Fruit fly (Drosophila melanogaster) whole organism, prepupa: ENCODE results near the gene Spec2.

Experiments
- Blimp-1 ChIP-seq: fragments of 200-800 bp; sonication (Bioruptor generic); optimal IDR thresholded peaks from 3 replicates; lab custom pipeline; 2017; ENCODE audit warnings: missing biosample characterization, missing genetic modification characterization, mild to moderate bottlenecking, moderate library complexity, missing genetic modification reagents
- CG10669 ChIP-seq: fragments of 200-800 bp; sonication (Bioruptor generic); optimal IDR thresholded peaks from 3 replicates; lab custom pipeline; 2018; ENCODE audit warnings: missing biosample characterization, mild to moderate bottlenecking, missing genetic modification characterization, moderate library complexity
- CG11294 ChIP-seq: fragments of 200-800 bp; sonication (Bioruptor generic); IDR thresholded peaks from 2 replicates; pipeline ENCODE4 v1.3.6; 2022; ENCODE audit warnings: missing biosample characterization, missing genetic modification characterization
- CG11762 ChIP-seq: fragments of 200-800 bp; sonication (Bioruptor generic); optimal IDR thresholded peaks from 3 replicates; lab custom pipeline; 2016; ENCODE audit warnings: missing biosample characterization, missing genetic modification characterization; ENCODE audit not compliant: insufficient read depth
- CG11902 ChIP-seq: fragments of 200-800 bp; sonication (Bioruptor generic); optimal IDR thresholded peaks from 3 replicates; lab custom pipeline; 2016; ENCODE audit warnings: missing biosample characterization, missing genetic modification characterization
- CG1621 ChIP-seq: fragments of 200-800 bp; sonication (Bioruptor generic); optimal IDR thresholded peaks from 3 replicates; lab custom pipeline; 2018; ENCODE audit warnings: missing biosample characterization, mild to moderate bottlenecking, missing genetic modification characterization
- CG16779 ChIP-seq: fragments of 200-800 bp; sonication (Bioruptor generic); optimal IDR thresholded peaks from 3 replicates; lab custom pipeline; 2017; ENCODE audit warnings: missing biosample characterization, mild to moderate bottlenecking, missing genetic modification characterization
- CG3032 ChIP-seq: fragments of 200-800 bp; optimal IDR thresholded peaks from 2 replicates; lab custom pipeline; 2019; ENCODE audit warnings: missing biosample characterization, mild to moderate bottlenecking, missing genetic modification characterization, moderate library complexity
- CG31627 ChIP-seq: fragments of 200-800 bp; sonication (Bioruptor generic); optimal IDR thresholded peaks from 3 replicates; lab custom pipeline; 2016; ENCODE audit warnings: missing biosample characterization, missing genetic modification characterization
- CG34406 ChIP-seq: fragments of 200-800 bp; sonication (Bioruptor generic); optimal IDR thresholded peaks from 3 replicates; lab custom pipeline; 2016; ENCODE audit warnings: missing biosample characterization, missing genetic modification characterization
- CG3919 ChIP-seq: fragments of 200-800 bp; sonication (Bioruptor generic); optimal IDR thresholded peaks from 3 replicates; lab custom pipeline; 2016; ENCODE audit warnings: missing biosample characterization, missing genetic modification characterization
- CG4318 ChIP-seq: fragments of 200-800 bp; sonication (Bioruptor generic); optimal IDR thresholded peaks from 3 replicates; lab custom pipeline; 2017; ENCODE audit warnings: missing biosample characterization, mild to moderate bottlenecking, missing genetic modification characterization
- CG6163 ChIP-seq: fragments of 200-800 bp; sonication (Bioruptor generic); IDR thresholded peaks from 3 replicates; pipeline ENCODE4 v1.3.6; 2022; ENCODE audit warnings: missing biosample characterization, missing genetic modification characterization
- CG6276 ChIP-seq: fragments of 200-800 bp; sonication (Bioruptor generic); optimal IDR thresholded peaks from 2 replicates; lab custom pipeline; 2017; ENCODE audit warnings: missing biosample characterization, mild to moderate bottlenecking, missing genetic modification characterization
- CG6792 ChIP-seq: fragments of 200-800 bp; sonication (Bioruptor generic); optimal IDR thresholded peaks from 3 replicates; lab custom pipeline; 2016; ENCODE audit warnings: missing biosample characterization, missing genetic modification characterization
- CG6808 ChIP-seq: fragments of 200-800 bp; sonication (Bioruptor generic); optimal IDR thresholded peaks from 3 replicates; lab custom pipeline; 2017; ENCODE audit warnings: missing biosample characterization, missing genetic modification characterization, mild to moderate bottlenecking, moderate library complexity, missing genetic modification reagents
- CG6854 ChIP-seq: fragments of 200-800 bp; sonication (Bioruptor generic); optimal IDR thresholded peaks from 2 replicates; lab custom pipeline; 2017; ENCODE audit warnings: missing biosample characterization, mild to moderate bottlenecking, missing genetic modification characterization
- CG7368 ChIP-seq: fragments of 200-800 bp; sonication (Bioruptor generic); optimal IDR thresholded peaks from 3 replicates; lab custom pipeline; 2016; ENCODE audit warnings: missing biosample characterization, missing genetic modification characterization
- CG8119 ChIP-seq: fragments of 200-800 bp; sonication (Bioruptor generic); IDR thresholded peaks from 3 replicates; pipeline ENCODE4 v1.3.6; 2022; ENCODE audit warnings: missing biosample characterization, missing genetic modification characterization
- CG8632 ChIP-seq: fragments of 200-800 bp; sonication (Bioruptor generic); optimal IDR thresholded peaks from 3 replicates; lab custom pipeline; 2016; ENCODE audit warnings: missing biosample characterization, missing genetic modification characterization
- CG9139 ChIP-seq: fragments of 200-800 bp; sonication (Bioruptor generic); optimal IDR thresholded peaks from 3 replicates; lab custom pipeline; 2017; ENCODE audit warnings: missing biosample characterization, mild to moderate bottlenecking, missing genetic modification characterization
- Eip93F ChIP-seq: fragments of 200-800 bp; sonication (Bioruptor generic); optimal IDR thresholded peaks from 2 replicates; lab custom pipeline; 2016; ENCODE audit warnings: missing biosample characterization, mild to moderate bottlenecking, missing genetic modification characterization
- Ets21C ChIP-seq: fragments of 200-800 bp; sonication (Bioruptor generic); optimal IDR thresholded peaks from 3 replicates; lab custom pipeline; 2016; ENCODE audit warnings: missing biosample characterization, missing genetic modification characterization
- Gug ChIP-seq: fragments of 200-800 bp; sonication (Bioruptor generic); IDR thresholded peaks from 2 replicates; pipeline ENCODE4 v1.3.6; 2022; ENCODE audit warnings: missing biosample characterization, missing genetic modification characterization
- Hr38 ChIP-seq: sonication (Bioruptor generic); optimal IDR thresholded peaks from 2 replicates; lab custom pipeline; 2016; ENCODE audit warnings: missing biosample characterization, missing genetic modification characterization
- Hr4 ChIP-seq: fragments of 200-800 bp; sonication (Bioruptor generic); optimal IDR thresholded peaks from 3 replicates; lab custom pipeline; 2016; ENCODE audit warnings: missing biosample characterization, missing genetic modification characterization
- Lpt ChIP-seq: fragments of 200-800 bp; sonication (Bioruptor generic); optimal IDR thresholded peaks from 3 replicates; lab custom pipeline; 2016; ENCODE audit warnings: missing biosample characterization, missing genetic modification characterization
- Met ChIP-seq: fragments of 200-800 bp; sonication (Bioruptor generic); optimal IDR thresholded peaks from 3 replicates; lab custom pipeline; 2016; ENCODE audit warnings: missing biosample characterization, missing genetic modification characterization
- OdsH ChIP-seq: fragments of 200-800 bp; sonication (Bioruptor generic); optimal IDR thresholded peaks from 3 replicates; lab custom pipeline; 2016; ENCODE audit warnings: missing biosample characterization, missing genetic modification characterization
- Smox ChIP-seq: fragments of 200-800 bp; sonication (Bioruptor generic); optimal IDR thresholded peaks from 3 replicates; lab custom pipeline; 2016; ENCODE audit warnings: missing biosample characterization, missing genetic modification characterization
- Sox14 ChIP-seq: fragments of 200-800 bp; sonication (Bioruptor generic); optimal IDR thresholded peaks from 3 replicates; lab custom pipeline; 2016; ENCODE audit warnings: missing biosample characterization, missing genetic modification characterization
- Sox15 ChIP-seq: fragments of 200-800 bp; sonication (Bioruptor generic); optimal IDR thresholded peaks from 3 replicates; lab custom pipeline; 2016; ENCODE audit warnings: missing biosample characterization, missing genetic modification characterization
- achi ChIP-seq: fragments of 200-800 bp; sonication (Bioruptor generic); optimal IDR thresholded peaks from 3 replicates; lab custom pipeline; 2016; ENCODE audit warnings: missing biosample characterization, missing genetic modification characterization
- acj6 ChIP-seq: fragments of 200-800 bp; sonication (Bioruptor generic); optimal IDR thresholded peaks from 3 replicates; lab custom pipeline; 2016; ENCODE audit warnings: missing biosample characterization, missing genetic modification characterization
- cyc ChIP-seq: fragments of 200-800 bp; sonication (Bioruptor generic); optimal IDR thresholded peaks from 3 replicates; lab custom pipeline; 2016; ENCODE audit warnings: missing biosample characterization, missing genetic modification characterization
- dac ChIP-seq: fragments of 200-800 bp; sonication (Bioruptor generic); optimal IDR thresholded peaks from 2 replicates; lab custom pipeline; 2017; ENCODE audit warnings: missing biosample characterization, mild to moderate bottlenecking, missing genetic modification characterization
- dsx ChIP-seq: fragments of 200-800 bp; optimal IDR thresholded peaks from 3 replicates; lab custom pipeline; 2019; ENCODE audit warnings: missing biosample characterization, mild to moderate bottlenecking, missing genetic modification characterization, moderate library complexity; ENCODE audit not compliant: poor library complexity, severe bottlenecking
- eg ChIP-seq: fragments of 200-800 bp; sonication (Bioruptor generic); IDR thresholded peaks from 3 replicates; pipeline ENCODE4 v1.3.6; 2022; ENCODE audit warnings: missing biosample characterization, missing genetic modification characterization
- fd59A ChIP-seq: fragments of 200-800 bp; sonication (Bioruptor generic); optimal IDR thresholded peaks from 2 replicates; lab custom pipeline; 2017; ENCODE audit warnings: missing biosample characterization, mild to moderate bottlenecking, missing genetic modification characterization, missing genetic modification reagents
- fd85E ChIP-seq: fragments of 200-800 bp; sonication (Bioruptor generic); optimal IDR thresholded peaks from 3 replicates; lab custom pipeline; 2016; ENCODE audit warnings: missing biosample characterization, missing genetic modification characterization
- fkh ChIP-seq: fragments of 200-800 bp; sonication (Bioruptor generic); optimal IDR thresholded peaks from 3 replicates; lab custom pipeline; 2017; ENCODE audit warnings: missing biosample characterization, mild to moderate bottlenecking, missing genetic modification characterization, moderate library complexity
- net ChIP-seq: fragments of 200-800 bp; sonication (Bioruptor generic); optimal IDR thresholded peaks from 3 replicates; lab custom pipeline; 2016; ENCODE audit warnings: missing biosample characterization, missing genetic modification characterization
- pdm3 ChIP-seq: fragments of 200-800 bp; sonication (Bioruptor generic); optimal IDR thresholded peaks from 3 replicates; lab custom pipeline; 2016; ENCODE audit warnings: missing biosample characterization, missing genetic modification characterization
- salr ChIP-seq, 2 experiments: fragments of 200-800 bp; sonication (Bioruptor generic); optimal IDR thresholded peaks; 3 replicates each; lab custom pipeline; 2016 to 2018; ENCODE audit warnings: missing biosample characterization in 2 of 2, missing genetic modification characterization in 2 of 2, mild to moderate bottlenecking in 1 of 2
- spab ChIP-seq: fragments of 200-800 bp; sonication (Bioruptor generic); optimal IDR thresholded peaks from 2 replicates; lab custom pipeline; 2017; ENCODE audit warnings: missing biosample characterization, mild to moderate bottlenecking, missing genetic modification characterization, missing genetic modification reagents
- ss ChIP-seq, 2 experiments: fragments of 200-800 bp; sonication (Bioruptor generic); optimal IDR thresholded peaks; 2 replicates in 1 of 2; 3 replicates in 1 of 2; lab custom pipeline; 2017 to 2018; ENCODE audit warnings: mild to moderate bottlenecking in 2 of 2, missing biosample characterization in 2 of 2, missing genetic modification characterization in 2 of 2, moderate library complexity in 1 of 2
- svp ChIP-seq: fragments of 200-800 bp; sonication (Bioruptor generic); peaks from one replicate; lab custom pipeline; 2016; ENCODE audit warnings: missing biosample characterization, missing genetic modification characterization
- vri ChIP-seq: fragments of 200-800 bp; sonication (Bioruptor generic); optimal IDR thresholded peaks from 3 replicates; lab custom pipeline; 2016; ENCODE audit warnings: missing biosample characterization, mild to moderate bottlenecking, missing genetic modification characterization

Gene Spec2

DNA sequence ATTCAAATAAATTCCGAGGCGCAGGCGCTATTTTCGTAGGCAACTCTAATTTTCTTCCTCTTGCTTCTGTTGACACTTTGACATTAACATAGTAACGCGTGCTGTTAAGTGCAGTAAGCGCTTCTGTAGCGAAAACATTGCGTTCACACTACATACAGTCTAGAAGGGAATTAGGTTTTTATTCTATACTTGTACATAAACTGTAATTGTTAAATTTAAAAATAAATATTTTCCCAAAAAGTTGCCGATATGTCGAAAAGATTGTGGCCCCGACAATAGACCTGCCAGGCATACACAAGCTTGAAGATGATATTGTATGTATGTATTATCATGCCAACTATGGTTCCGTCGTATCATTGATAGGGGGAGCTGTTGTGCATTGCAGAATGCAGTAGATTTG, 17.4 kb downstream of the Spec2 start, which contains the start of gene asl (continued):
- TF ChIP-seq CG31627 (GFP tag; lab: Kevin White, UChicago) (peak; percentile 67), Gug (GFP tag; lab: Robert Waterston, UW) (peak; percentile 54; the same call in 1 of the 2 replicates), dsx (GFP tag; lab: Kevin White, UChicago) (peak; percentile 74), salr (GFP tag; optimal IDR thresholded peaks at IDR 0.05; lab: Kevin White, UChicago) (peak in 1 of 2 experiments; percentile 9), CG8632 (GFP tag; lab: Kevin White, UChicago) (peak; percentile 27), Hr4 (GFP tag; lab: Kevin White, UChicago) (peak; percentile 60), acj6 (GFP tag; lab: Kevin White, UChicago) (peak; percentile 39)
- TF ChIP-seq, all 60 proteins: peak for 31

DNA sequence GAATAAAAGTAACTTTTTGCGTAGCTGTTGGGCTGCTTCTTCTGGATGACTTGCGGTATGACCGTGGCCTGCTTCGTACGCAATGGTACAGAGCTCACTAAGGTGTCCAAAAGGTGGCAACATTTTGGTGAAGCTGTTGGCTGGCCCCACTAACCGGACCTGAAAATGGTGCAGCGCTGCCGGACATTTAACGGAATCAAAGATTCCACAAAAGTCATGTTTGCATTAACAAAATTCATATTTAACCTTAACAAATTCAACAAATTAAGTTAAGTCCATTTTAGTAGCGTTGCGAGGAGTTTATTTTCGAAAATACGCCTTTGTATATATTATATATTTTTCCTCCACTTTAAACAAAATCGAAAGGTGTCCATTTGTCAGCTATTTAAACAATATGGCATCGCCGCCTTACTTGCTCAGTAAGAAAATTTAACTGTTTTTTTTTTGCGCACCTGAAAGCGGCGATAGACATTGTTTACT, 22.8 kb downstream of the Spec2 start, which contains the start of the genes kra and SecS:
TSS of gene kra (minus strand) at position 93 of the 480 bp plus-strand sequence.
TSS of gene SecS (plus strand) at position 390 of the 480 bp plus-strand sequence.
- TF ChIP-seq Sox14 (peak; percentile 30), CG31627 (GFP tag; lab: Kevin White, UChicago) (peak; percentile 68), Ets21C (GFP tag; lab: Kevin White, UChicago) (peak; percentile 72), CG7368 (no peak), pdm3 (GFP tag; lab: Kevin White, UChicago) (peak; percentile 68), fd59A (GFP tag; lab: Kevin White, UChicago) (no peak), Blimp-1 (peak; percentile 19), CG11902 (peak; percentile 40), cyc (peak; percentile 55), fkh (GFP tag; lab: Kevin White, UChicago) (peak; percentile 86), eg (GFP tag; lab: Robert Waterston, UW) (no peak), CG11294 (GFP tag; lab: Robert Waterston, UW) (no peak), achi (GFP tag; lab: Kevin White, UChicago) (peak; percentile 66), acj6 (GFP tag; lab: Kevin White, UChicago) (peak; percentile 71), Gug (GFP tag; lab: Robert Waterston, UW) (no peak), fd85E (GFP tag; lab: Kevin White, UChicago) (peak; percentile 31), CG1621 (tag; lab: Kevin White, UChicago) (no peak), CG9139 (GFP tag; lab: Kevin White, UChicago) (no peak), CG3919 (GFP tag; lab: Kevin White, UChicago) (peak; percentile 42), CG6792 (GFP tag; lab: Kevin White, UChicago) (peak; percentile 47), CG6163 (GFP tag; lab: Robert Waterston, UW) (no peak), net (GFP tag; lab: Kevin White, UChicago) (no peak), dac (GFP tag; lab: Kevin White, UChicago) (peak; percentile 20), svp (GFP tag; lab: Kevin White, UChicago) (peak; percentile 78), Smox (no peak), Eip93F (GFP tag; lab: Kevin White, UChicago) (no peak), Hr38 (GFP tag; lab: Kevin White, UChicago) (no peak), Lpt (GFP tag; lab: Kevin White, UChicago) (no peak), CG3032 (tag; lab: Kevin White, UChicago) (peak; percentile 44), Sox15 (peak; percentile 61), CG8119 (GFP tag; lab: Robert Waterston, UW) (no peak), CG10669 (no peak), CG11762 (GFP tag; lab: Kevin White, UChicago) (peak; percentile 45), dsx (GFP tag; lab: Kevin White, UChicago) (no peak), spab (GFP tag; lab: Kevin White, UChicago) (no peak), CG6854 (GFP tag; lab: Kevin White, UChicago) (no peak), CG4318 (GFP tag; lab: Kevin White, UChicago) (no peak), vri (no peak), CG6808 (GFP tag; lab: Kevin White, UChicago) (peak; percentile 38), CG34406 (GFP tag; lab: Kevin White, UChicago) (peak; percentile 16), CG16779 (tag; lab: Kevin White, UChicago) (no peak), OdsH (GFP tag; lab: Kevin White, UChicago) (peak; percentile 66), CG6276 (GFP tag; lab: Kevin White, UChicago) (no peak), ss (GFP tag; optimal IDR thresholded peaks at IDR 0.05; lab: Kevin White, UChicago) (no peak), salr (GFP tag; optimal IDR thresholded peaks at IDR 0.05; lab: Kevin White, UChicago) (no peak), Met (GFP tag; lab: Kevin White, UChicago) (peak; percentile 67)
